Worm (Caenorhabditis elegans) whole organism, midembryonic: ENCODE measurements around the gene ZK809.5.

Source experiments
- flt-1 ChIP-seq: fragments of 200-800 bp; sonication (Bioruptor generic); IDR thresholded peaks from 2 replicates; pipeline ENCODE4 v1.3.6; 2022; ENCODE audit warnings: missing genetic modification characterization, missing compliant biosample characterization
- klf-2 ChIP-seq: fragments of 200-800 bp; sonication (Bioruptor generic); conservative IDR thresholded peaks from 2 replicates; pipeline ENCODE4 v1.3.6; 2022; ENCODE audit warnings: missing genetic modification reagents, missing genetic modification characterization, missing compliant biosample characterization
- med-1 ChIP-seq: sonication (generic microtip); optimal IDR thresholded peaks from 2 replicates; lab custom pipeline; 2017; ENCODE audit warnings: missing genetic modification characterization, mild to moderate bottlenecking, missing compliant biosample characterization, antibody characterized with exemption, missing genetic modification reagents; ENCODE audit not compliant: insufficient read depth
- ref-1 ChIP-seq: fragments of 200-800 bp; sonication (Bioruptor generic); conservative IDR thresholded peaks from 2 replicates; pipeline ENCODE4 v1.3.6; 2022; ENCODE audit warnings: missing genetic modification reagents, missing genetic modification characterization, missing compliant biosample characterization

- TF ChIP-seq med-1 (GFP tag; lab: Kevin White, UChicago) (no peak), klf-2 (GFP tag; lab: Robert Waterston, UW) (no peak), flt-1 (no peak), ref-1 (GFP tag; lab: Robert Waterston, UW) (no peak)
Measured at ce11 chrIV:11676054-11676453, 19.5 kb downstream of the ZK809.5 start, which contains the start of gene inx-9.
